In genomic region chrIV:7312620-7313194, ce11 we compare ENCODE assay signal across 3 worm cellular contexts.
TF ChIP-seq lines count a peak whose summit lies in the region.

No protein-coding gene starts in this region.

TF ChIP-seq in whole organism, L1 larva, 84 proteins besides CTCF, POLR2A, EP300 and RAD21:
- TF ChIP-seq elt-3 (tag; optimal IDR thresholded peaks at IDR 0.05; lab: Kevin White, UChicago) = no peak
- TF ChIP-seq efl-1 (optimal IDR thresholded peaks at IDR 0.05; lab: Kevin White, UChicago) = no peak
- peak in 1 of 2 experiments; percentile 65 for TF ChIP-seq efl-1 (GFP tag; optimal IDR thresholded peaks at IDR 0.05 in 1 of 2; lab: Kevin White, UChicago)
- TF ChIP-seq nhr-85 (tag; lab: Kevin White, UChicago) = peak; percentile 69
- no peak for TF ChIP-seq mef-2 (tag; optimal IDR thresholded peaks at IDR 0.05; lab: Kevin White, UChicago)
- TF ChIP-seq tbx-2 (tag; optimal IDR thresholded peaks at IDR 0.05; lab: Kevin White, UChicago) = no peak
- no peak for TF ChIP-seq mdl-1 (tag; optimal IDR thresholded peaks at IDR 0.05; lab: Kevin White, UChicago)

TF ChIP-seq in whole organism, L4 larva, 104 proteins besides CTCF, POLR2A, EP300 and RAD21:
- TF ChIP-seq F37D6.2 (tag; optimal IDR thresholded peaks at IDR 0.05; lab: Kevin White, UChicago) (no peak), rbr-2 (tag; optimal IDR thresholded peaks at IDR 0.05; lab: Kevin White, UChicago) (no peak), aha-1 (tag; lab: Kevin White, UChicago) (peak; percentile 74), Y75B8A.6 (GFP tag; IDR thresholded peaks at IDR 0.05; lab: Robert Waterston, UW) (no peak), hmg-1.1 (GFP tag; IDR thresholded peaks at IDR 0.05; lab: Robert Waterston, UW) (no peak), snpc-4 (tag; optimal IDR thresholded peaks at IDR 0.05; lab: Kevin White, UChicago) (no peak), Y48G9A.11 (GFP tag; IDR thresholded peaks at IDR 0.05; lab: Robert Waterston, UW) (0 out of 2 replicates have a peak, but pooled peaks have one; percentile 16), unc-62 (GFP tag; optimal IDR thresholded peaks at IDR 0.05 in 1 of 2; lab: Kevin White, UChicago) (peak in 1 of 2 experiments; percentile 52), unc-62 (tag; optimal IDR thresholded peaks at IDR 0.05; lab: Kevin White, UChicago) (no peak), F26F4.8 (GFP tag; conservative IDR thresholded peaks at IDR 0.05; lab: Robert Waterston, UW) (no peak), snpc-1.2 (GFP tag; IDR thresholded peaks at IDR 0.05; lab: Robert Waterston, UW) (peak; percentile 73)
TF ChIP-seq in whole organism, L4 larva: peak in this region for 4.

TF ChIP-seq in whole organism, young adult, 124 proteins besides CTCF, POLR2A, EP300 and RAD21:
- TF ChIP-seq rpc-1 (optimal IDR thresholded peaks at IDR 0.05; lab: Kevin White, UChicago) (no peak), rpc-1 (tag; optimal IDR thresholded peaks at IDR 0.05; lab: Kevin White, UChicago) (no peak), nhr-179 (tag; optimal IDR thresholded peaks at IDR 0.05; lab: Kevin White, UChicago) (no peak), unc-130 (GFP tag; optimal IDR thresholded peaks at IDR 0.05; lab: Kevin White, UChicago) (peak; percentile 31), nhr-120 (GFP tag; IDR thresholded peaks at IDR 0.05; lab: Robert Waterston, UW) (no peak), gei-17 (GFP tag; optimal IDR thresholded peaks at IDR 0.05; lab: Kevin White, UChicago) (no peak), aptf-3 (GFP tag; IDR thresholded peaks at IDR 0.05; lab: Robert Waterston, UW) (no peak), ztf-18 (tag; optimal IDR thresholded peaks at IDR 0.05; lab: Kevin White, UChicago) (no peak), dox-1 (GFP tag; IDR thresholded peaks at IDR 0.05; lab: Robert Waterston, UW) (no peak), snpc-3.4 (tag; optimal IDR thresholded peaks at IDR 0.05; lab: Kevin White, UChicago) (peak; percentile 51), ccch-3 (GFP tag; optimal IDR thresholded peaks at IDR 0.05; lab: Kevin White, UChicago) (no peak), somi-1 (GFP tag; optimal IDR thresholded peaks at IDR 0.05; lab: Kevin White, UChicago) (no peak), F55B11.4 (tag; optimal IDR thresholded peaks at IDR 0.05; lab: Kevin White, UChicago; ENCODE audit: borderline replicate concordance, insufficient read depth) (no peak), dpl-1 (GFP tag; optimal IDR thresholded peaks at IDR 0.05; lab: Kevin White, UChicago) (no peak), lag-1 (GFP tag; IDR thresholded peaks at IDR 0.05; lab: Robert Waterston, UW) (no peak), snpc-1.1 (tag; optimal IDR thresholded peaks at IDR 0.05; lab: Kevin White, UChicago; ENCODE audit: insufficient read depth) (peak; percentile 18), B0336.3 (GFP tag; IDR thresholded peaks at IDR 0.05; lab: Robert Waterston, UW) (peak; percentile 79), nfyb-1 (GFP tag; IDR thresholded peaks at IDR 0.05; lab: Robert Waterston, UW) (0 out of 2 replicates have a peak, but pooled peaks have one; percentile 28), hlh-26 (GFP tag; conservative IDR thresholded peaks at IDR 0.05; lab: Robert Waterston, UW) (no peak), madf-3 (GFP tag; IDR thresholded peaks at IDR 0.05; lab: Robert Waterston, UW) (peak; percentile 6; the same call in 1 of the 2 replicates), mcd-1 (GFP tag; IDR thresholded peaks at IDR 0.05; lab: Robert Waterston, UW) (0 out of 2 replicates have a peak, but pooled peaks have one; percentile 9), F23B12.7 (tag; optimal IDR thresholded peaks at IDR 0.05; lab: Kevin White, UChicago; ENCODE audit: insufficient read depth) (no peak), mxl-1 (tag; optimal IDR thresholded peaks at IDR 0.05; lab: Kevin White, UChicago) (no peak), sea-2 (GFP tag; IDR thresholded peaks at IDR 0.05; lab: Robert Waterston, UW) (no peak), K11D2.4 (GFP tag; IDR thresholded peaks at IDR 0.05; lab: Robert Waterston, UW) (no peak), ceh-79 (tag; optimal IDR thresholded peaks at IDR 0.05; lab: Kevin White, UChicago) (no peak), ztf-25 (GFP tag; IDR thresholded peaks at IDR 0.05; lab: Robert Waterston, UW) (no peak), lin-26 (GFP tag; IDR thresholded peaks at IDR 0.05; lab: Robert Waterston, UW) (peak; percentile 5; the same call in 1 of the 2 replicates), lin-35 (GFP tag; optimal IDR thresholded peaks at IDR 0.05; lab: Kevin White, UChicago) (no peak), F49E8.2 (tag; optimal IDR thresholded peaks at IDR 0.05; lab: Kevin White, UChicago; ENCODE audit: insufficient read depth) (no peak), ceh-58 (GFP tag; IDR thresholded peaks at IDR 0.05; lab: Robert Waterston, UW) (no peak), B0035.1 (tag; optimal IDR thresholded peaks at IDR 0.05; lab: Kevin White, UChicago) (no peak), F33H1.4 (GFP tag; IDR thresholded peaks at IDR 0.05; lab: Robert Waterston, UW) (peak; percentile 40), bed-1 (GFP tag; IDR thresholded peaks at IDR 0.05; lab: Robert Waterston, UW) (0 out of 2 replicates have a peak, but pooled peaks have one; percentile 23), snpc-4 (GFP tag; optimal IDR thresholded peaks at IDR 0.05; lab: Kevin White, UChicago) (no peak), snpc-4 (tag; optimal IDR thresholded peaks at IDR 0.05; lab: Kevin White, UChicago) (peak in 1 of 4 experiments; percentile 57), C06A6.2 (GFP tag; conservative IDR thresholded peaks at IDR 0.05; lab: Robert Waterston, UW) (no peak), mel-28 (tag; optimal IDR thresholded peaks at IDR 0.05; lab: Kevin White, UChicago; ENCODE audit: borderline replicate concordance) (no peak), F39B2.1 (GFP tag; IDR thresholded peaks at IDR 0.05; lab: Robert Waterston, UW) (no peak), hlh-12 (tag; optimal IDR thresholded peaks at IDR 0.05; lab: Kevin White, UChicago) (no peak), ets-4 (GFP tag; optimal IDR thresholded peaks at IDR 0.05; lab: Kevin White, UChicago) (no peak), ama-1 (optimal IDR thresholded peaks at IDR 0.05; lab: Kevin White, UChicago) (no peak), ama-1 (GFP tag; optimal IDR thresholded peaks at IDR 0.05; lab: Kevin White, UChicago) (peak in 1 of 2 experiments; percentile 58), T26A5.8 (tag; optimal IDR thresholded peaks at IDR 0.05; lab: Kevin White, UChicago) (no peak), hmg-20 (GFP tag; IDR thresholded peaks at IDR 0.05; lab: Robert Waterston, UW) (no peak), repo-1 (tag; optimal IDR thresholded peaks at IDR 0.05; lab: Kevin White, UChicago) (no peak), tbx-9 (tag; optimal IDR thresholded peaks at IDR 0.05; lab: Kevin White, UChicago; ENCODE audit: borderline replicate concordance) (no peak), fkh-3 (tag; optimal IDR thresholded peaks at IDR 0.05; lab: Kevin White, UChicago) (no peak), madf-10 (tag; optimal IDR thresholded peaks at IDR 0.05; lab: Kevin White, UChicago) (no peak), lin-40 (tag; optimal IDR thresholded peaks at IDR 0.05; lab: Kevin White, UChicago) (no peak), madf-8 (GFP tag; conservative IDR thresholded peaks at IDR 0.05; lab: Robert Waterston, UW) (0 out of 2 replicates have a peak, but pooled peaks have one; percentile 4), Y53G8AR.9 (GFP tag; conservative IDR thresholded peaks at IDR 0.05; lab: Robert Waterston, UW) (no peak), atf-7 (tag; optimal IDR thresholded peaks at IDR 0.05; lab: Kevin White, UChicago) (no peak), aptf-2 (GFP tag; conservative IDR thresholded peaks at IDR 0.05; lab: Robert Waterston, UW) (no peak), die-1 (tag; optimal IDR thresholded peaks at IDR 0.05; lab: Kevin White, UChicago) (no peak), sptf-2 (GFP tag; optimal IDR thresholded peaks at IDR 0.05; lab: Kevin White, UChicago) (no peak), ekl-4 (GFP tag; IDR thresholded peaks at IDR 0.05; lab: Robert Waterston, UW) (peak; percentile 71; the same call in 1 of the 2 replicates), egl-44 (GFP tag; IDR thresholded peaks at IDR 0.05; lab: Robert Waterston, UW) (no peak), lin-54 (GFP tag; optimal IDR thresholded peaks at IDR 0.05; lab: Kevin White, UChicago) (peak; percentile 50), hrde-1 (tag; optimal IDR thresholded peaks at IDR 0.05; lab: Kevin White, UChicago; ENCODE audit: borderline replicate concordance) (peak; percentile 50), F37B4.10 (GFP tag; IDR thresholded peaks at IDR 0.05; lab: Robert Waterston, UW) (no peak), K12H6.12 (tag; optimal IDR thresholded peaks at IDR 0.05; lab: Kevin White, UChicago) (no peak), ztf-26 (tag; optimal IDR thresholded peaks at IDR 0.05; lab: Kevin White, UChicago) (no peak), hsf-1 (GFP tag; IDR thresholded peaks at IDR 0.05; lab: Robert Waterston, UW) (0 out of 2 replicates have a peak, but pooled peaks have one; percentile 58), B0261.1 (tag; optimal IDR thresholded peaks at IDR 0.05; lab: Kevin White, UChicago) (no peak), rcor-1 (GFP tag; IDR thresholded peaks at IDR 0.05; lab: Robert Waterston, UW) (no peak; the same call in 1 of the 2 replicates), B0019.2 (GFP tag; conservative IDR thresholded peaks at IDR 0.05; lab: Robert Waterston, UW) (no peak), attf-6 (GFP tag; IDR thresholded peaks at IDR 0.05; lab: Robert Waterston, UW) (peak; percentile 77; the same call in 1 of the 2 replicates), mes-4 (tag; optimal IDR thresholded peaks at IDR 0.05; lab: Kevin White, UChicago) (no peak), tbp1 (GFP tag; optimal IDR thresholded peaks at IDR 0.05; lab: Kevin White, UChicago) (peak; percentile 11), ztf-28 (GFP tag; IDR thresholded peaks at IDR 0.05; lab: Robert Waterston, UW) (no peak), ceh-40 (GFP tag; IDR thresholded peaks at IDR 0.05; lab: Robert Waterston, UW) (no peak), zfh-2 (GFP tag; conservative IDR thresholded peaks at IDR 0.05; lab: Robert Waterston, UW) (no peak), Y67H2A.10 (GFP tag; conservative IDR thresholded peaks at IDR 0.05; lab: Robert Waterston, UW) (no peak), sdz-38 (tag; optimal IDR thresholded peaks at IDR 0.05; lab: Kevin White, UChicago) (no peak)
